Fruit fly (Drosophila melanogaster) whole organism, embryonic: ENCODE data around the gene GlcAT-P.

Experiments
- ATbp ChIP-seq: fragments of 200-800 bp; sonication (Bioruptor generic); optimal IDR thresholded peaks from 2 replicates; lab custom pipeline; 2017; ENCODE audit warnings: missing biosample characterization, mild to moderate bottlenecking, missing genetic modification characterization, missing genetic modification reagents
- Asciz ChIP-seq: fragments of 200-800 bp; sonication (Bioruptor generic); optimal IDR thresholded peaks from 2 replicates; lab custom pipeline; 2017; ENCODE audit warnings: missing biosample characterization, mild to moderate bottlenecking, missing genetic modification characterization, missing genetic modification reagents
- CG10209 ChIP-seq: fragments of 200-800 bp; sonication (Bioruptor generic); optimal IDR thresholded peaks from 3 replicates; lab custom pipeline; 2017; ENCODE audit warnings: missing biosample characterization, mild to moderate bottlenecking, missing genetic modification characterization, missing genetic modification reagents
- CG10321 ChIP-seq: fragments of 200-800 bp; sonication (Bioruptor generic); IDR thresholded peaks from 2 replicates; pipeline ENCODE4 v1.3.6; 2022; ENCODE audit warnings: missing biosample characterization, missing genetic modification characterization
- CG11085 ChIP-seq: fragments of 200-800 bp; sonication (Bioruptor generic); IDR thresholded peaks from 2 replicates; pipeline ENCODE4 v1.3.6; 2022; ENCODE audit warnings: missing biosample characterization, missing genetic modification characterization
- CG12391 ChIP-seq: fragments of 200-800 bp; sonication (Bioruptor generic); optimal IDR thresholded peaks from 3 replicates; lab custom pipeline; 2018; ENCODE audit warnings: missing biosample characterization, mild to moderate bottlenecking, missing genetic modification characterization, moderate library complexity
- CG12659 ChIP-seq: fragments of 200-800 bp; sonication (Bioruptor generic); optimal IDR thresholded peaks from 3 replicates; lab custom pipeline; 2017; ENCODE audit warnings: mild to moderate bottlenecking, missing biosample characterization, missing genetic modification reagents, missing genetic modification characterization
- CG13894 ChIP-seq: fragments of 200-800 bp; sonication (Bioruptor generic); optimal IDR thresholded peaks from 3 replicates; lab custom pipeline; 2018; ENCODE audit warnings: missing biosample characterization, mild to moderate bottlenecking, missing genetic modification characterization, moderate library complexity
- CG14860 ChIP-seq: fragments of 200-800 bp; sonication (Bioruptor generic); IDR thresholded peaks from 3 replicates; pipeline ENCODE4 v1.3.6; 2022; ENCODE audit warnings: missing biosample characterization, missing genetic modification characterization; ENCODE audit not compliant: partially characterized antibody
- CG15011 ChIP-seq: fragments of 200-800 bp; sonication (Bioruptor generic); optimal IDR thresholded peaks from 3 replicates; lab custom pipeline; 2018; ENCODE audit warnings: missing biosample characterization, mild to moderate bottlenecking, missing genetic modification characterization
- CG32772 ChIP-seq: fragments of 200-800 bp; sonication (Bioruptor generic); IDR thresholded peaks from 2 replicates; pipeline ENCODE4 v1.3.6; 2022; ENCODE audit warnings: missing biosample characterization, missing genetic modification characterization
- CG4424 ChIP-seq: fragments of 200-800 bp; sonication (Bioruptor generic); optimal IDR thresholded peaks from 3 replicates; lab custom pipeline; 2016; ENCODE audit warnings: missing biosample characterization, missing genetic modification characterization
- CG6689 ChIP-seq: fragments of 200-800 bp; sonication (Bioruptor generic); IDR thresholded peaks from 2 replicates; pipeline ENCODE4 v1.3.6; 2022; ENCODE audit warnings: missing biosample characterization, missing genetic modification characterization
- CG7963 ChIP-seq: fragments of 200-800 bp; sonication (Bioruptor generic); IDR thresholded peaks from 3 replicates; pipeline ENCODE4 v1.3.6; 2022; ENCODE audit warnings: missing biosample characterization, missing genetic modification characterization; ENCODE audit not compliant: partially characterized antibody
- CG8359 ChIP-seq: fragments of 200-800 bp; sonication (Bioruptor generic); optimal IDR thresholded peaks from 2 replicates; lab custom pipeline; 2017; ENCODE audit warnings: missing biosample characterization, mild to moderate bottlenecking, missing genetic modification characterization, borderline replicate concordance
- CG9609 ChIP-seq: fragments of 200-800 bp; sonication (Bioruptor generic); optimal IDR thresholded peaks from 3 replicates; lab custom pipeline; 2016; ENCODE audit warnings: missing biosample characterization, missing genetic modification characterization
- D ChIP-seq, 2 experiments: fragments of 200-800 bp in 1 of 2; fragments of >200 bp in 1 of 2; sonication (Bioruptor generic) in 1 of 2; optimal IDR thresholded peaks; 2 replicates in 1 of 2; 3 replicates in 1 of 2; lab custom pipeline; 2017; ENCODE audit warnings: mild to moderate bottlenecking in 1 of 2, missing biosample characterization in 1 of 2, missing genetic modification characterization in 1 of 2, missing genetic modification reagents in 1 of 2
- Doc2 ChIP-seq: fragments of 200-800 bp; sonication (Bioruptor generic); IDR thresholded peaks from 2 replicates; pipeline ENCODE4 v1.3.6; 2022; ENCODE audit warnings: missing biosample characterization, missing genetic modification characterization
- E2f2 ChIP-seq: fragments of 200-800 bp; sonication (Bioruptor generic); IDR thresholded peaks from 2 replicates; pipeline ENCODE4 v1.3.6; 2022; ENCODE audit warnings: missing biosample characterization, missing genetic modification characterization
- ERR ChIP-seq: fragments of 200-800 bp; sonication (Bioruptor generic); optimal IDR thresholded peaks from 2 replicates; lab custom pipeline; 2016; ENCODE audit warnings: missing biosample characterization, missing genetic modification characterization
- Ets97D ChIP-seq: fragments of 200-800 bp; sonication (Bioruptor generic); optimal IDR thresholded peaks from 3 replicates; lab custom pipeline; 2016; ENCODE audit warnings: missing biosample characterization, missing genetic modification characterization
- Fer1 ChIP-seq: fragments of 200-800 bp; sonication (Bioruptor generic); optimal IDR thresholded peaks from 2 replicates; lab custom pipeline; 2017; ENCODE audit warnings: missing biosample characterization, mild to moderate bottlenecking, missing genetic modification characterization
- Hand ChIP-seq: fragments of 200-800 bp; sonication (Bioruptor generic); optimal IDR thresholded peaks from 2 replicates; lab custom pipeline; 2017; ENCODE audit warnings: mild to moderate bottlenecking, missing biosample characterization, missing genetic modification reagents, missing genetic modification characterization
- HmgZ ChIP-seq: fragments of 200-800 bp; sonication (Bioruptor generic); optimal IDR thresholded peaks from 2 replicates; lab custom pipeline; 2018; ENCODE audit warnings: missing biosample characterization, mild to moderate bottlenecking, missing genetic modification characterization
- Hr51 ChIP-seq, 2 experiments: fragments of 200-800 bp; sonication (Bioruptor generic); optimal IDR thresholded peaks; 2 replicates in 1 of 2; 3 replicates in 1 of 2; lab custom pipeline; 2016 to 2018; ENCODE audit warnings: missing biosample characterization in 2 of 2, missing genetic modification characterization in 2 of 2, mild to moderate bottlenecking in 1 of 2, moderate library complexity in 1 of 2
- Jarid2 ChIP-seq: fragments of 200-800 bp; sonication (Bioruptor generic); optimal IDR thresholded peaks from 3 replicates; lab custom pipeline; 2017; ENCODE audit warnings: mild to moderate bottlenecking, missing biosample characterization, missing genetic modification reagents, missing genetic modification characterization
- MTF-1 ChIP-seq: fragments of 200-800 bp; sonication (Bioruptor generic); optimal IDR thresholded peaks from 2 replicates; lab custom pipeline; 2018; ENCODE audit warnings: missing biosample characterization, mild to moderate bottlenecking, missing genetic modification characterization, borderline replicate concordance
- Meics ChIP-seq: fragments of 200-800 bp; sonication (Bioruptor generic); optimal IDR thresholded peaks from 2 replicates; lab custom pipeline; 2017; ENCODE audit warnings: missing biosample characterization, mild to moderate bottlenecking, missing genetic modification characterization
- NK7.1 ChIP-seq: fragments of 200-800 bp; sonication (Bioruptor generic); optimal IDR thresholded peaks from 3 replicates; lab custom pipeline; 2016; ENCODE audit warnings: missing biosample characterization, missing genetic modification characterization
- PHDP ChIP-seq: fragments of 200-800 bp; sonication (Bioruptor generic); optimal IDR thresholded peaks from 3 replicates; lab custom pipeline; 2018; ENCODE audit warnings: missing biosample characterization, mild to moderate bottlenecking, missing genetic modification characterization, moderate library complexity
- Poxn ChIP-seq: fragments of 200-800 bp; sonication (Bioruptor generic); IDR thresholded peaks from 2 replicates; pipeline ENCODE4 v1.3.6; 2022; ENCODE audit warnings: missing biosample characterization, missing genetic modification characterization
- Sox100B ChIP-seq: fragments of 200-800 bp; sonication (Bioruptor generic); optimal IDR thresholded peaks from 3 replicates; lab custom pipeline; 2018; ENCODE audit warnings: missing biosample characterization, mild to moderate bottlenecking, missing genetic modification characterization
- Stat92E ChIP-seq, 3 experiments: fragments of >200 bp in 2 of 3; fragments of 200-800 bp in 1 of 3; sonication (Bioruptor generic) in 1 of 3; optimal IDR thresholded peaks; 2 replicates each; lab custom pipeline; 2017 to 2019; ENCODE audit warnings: missing biosample characterization in 3 of 3, missing genetic modification characterization in 3 of 3, mild to moderate bottlenecking in 1 of 3, moderate library complexity in 1 of 3
- bbx ChIP-seq: fragments of 200-800 bp; sonication (Bioruptor generic); IDR thresholded peaks from 2 replicates; pipeline ENCODE4 v1.3.6; 2022; ENCODE audit warnings: missing biosample characterization, missing genetic modification characterization; ENCODE audit not compliant: partially characterized antibody
- cas ChIP-seq: fragments of 200-800 bp; sonication (Bioruptor generic); IDR thresholded peaks from 2 replicates; pipeline ENCODE4 v1.3.6; 2022; ENCODE audit warnings: missing biosample characterization, missing genetic modification characterization
- dimm ChIP-seq: fragments of 200-800 bp; sonication (Bioruptor generic); IDR thresholded peaks from 2 replicates; pipeline ENCODE4 v1.3.6; 2022; ENCODE audit warnings: missing biosample characterization, missing genetic modification characterization
- esg ChIP-seq: fragments of 200-800 bp; sonication (Bioruptor generic); conservative IDR thresholded peaks from 2 replicates; pipeline ENCODE4 v1.3.6; 2022; ENCODE audit warnings: missing biosample characterization, missing genetic modification characterization
- grn ChIP-seq: fragments of 200-800 bp; sonication (Bioruptor generic); optimal IDR thresholded peaks from 3 replicates; lab custom pipeline; 2017; ENCODE audit warnings: missing biosample characterization, missing genetic modification characterization
- her ChIP-seq: fragments of 200-800 bp; sonication (Bioruptor generic); optimal IDR thresholded peaks from 2 replicates; lab custom pipeline; 2016; ENCODE audit warnings: missing biosample characterization, missing genetic modification characterization
- mld ChIP-seq: fragments of 200-800 bp; sonication (Bioruptor generic); IDR thresholded peaks from 3 replicates; pipeline ENCODE4 v1.3.6; 2022; ENCODE audit warnings: missing biosample characterization, missing genetic modification characterization; ENCODE audit not compliant: partially characterized antibody
- nerfin-1 ChIP-seq: fragments of 200-800 bp; sonication (Bioruptor generic); optimal IDR thresholded peaks from 3 replicates; lab custom pipeline; 2019; ENCODE audit warnings: missing biosample characterization, mild to moderate bottlenecking, missing genetic modification characterization, moderate library complexity
- pan ChIP-seq, 4 experiments: fragments of >200 bp in 3 of 4; fragments of 200-800 bp in 1 of 4; sonication (Bioruptor generic) in 1 of 4; optimal IDR thresholded peaks in 3 of 4; IDR thresholded peaks in 1 of 4; 2 replicates each; pipeline versions ENCODE4 v1.3.6 to Lab custom; 2017 to 2022; ENCODE audit warnings: missing biosample characterization in 2 of 4, missing genetic modification characterization in 2 of 4, mixed read lengths in 1 of 4
- seq ChIP-seq: fragments of 200-800 bp; sonication (Bioruptor generic); IDR thresholded peaks from 2 replicates; pipeline ENCODE4 v1.3.6; 2022; ENCODE audit warnings: missing biosample characterization, missing genetic modification characterization
- tin ChIP-seq: fragments of 200-800 bp; sonication (Bioruptor generic); optimal IDR thresholded peaks from 3 replicates; lab custom pipeline; 2016; ENCODE audit warnings: missing biosample characterization, missing genetic modification characterization
- tll ChIP-seq, 2 experiments: fragments of 200-800 bp in 1 of 2; fragments of >200 bp in 1 of 2; sonication (Bioruptor generic) in 1 of 2; optimal IDR thresholded peaks; 2 replicates each; lab custom pipeline; 2017 to 2019; ENCODE audit warnings: missing biosample characterization in 2 of 2, missing genetic modification characterization in 2 of 2, mild to moderate bottlenecking in 1 of 2, moderate library complexity in 1 of 2
- wdn ChIP-seq: fragments of 200-800 bp; sonication (Bioruptor generic); IDR thresholded peaks from 2 replicates; pipeline ENCODE4 v1.3.6; 2022; ENCODE audit warnings: missing biosample characterization, missing genetic modification characterization

Gene GlcAT-P

dm6 chr3L:11148478-11149251, 48.7 kb downstream of the GlcAT-P start (continued):
- TF ChIP-seq D (optimal IDR thresholded peaks at IDR 0.05; lab: Kevin White, UChicago) (no peak), D (GFP tag; optimal IDR thresholded peaks at IDR 0.05; lab: Kevin White, UChicago) (peak; percentile 48), Poxn (GFP tag; lab: Robert Waterston, UW) (no peak), Fer1 (no peak), cas (GFP tag; lab: Robert Waterston, UW) (no peak), CG8359 (GFP tag; lab: Kevin White, UChicago) (peak; percentile 15), CG15011 (GFP tag; lab: Kevin White, UChicago) (no peak), seq (GFP tag; lab: Robert Waterston, UW) (0 out of 2 replicates have a peak, but pooled peaks have one; percentile 9), grn (no peak), HmgZ (no peak), Hr51 (GFP tag; optimal IDR thresholded peaks at IDR 0.05; lab: Kevin White, UChicago) (peak in 1 of 2 experiments; percentile 65), Jarid2 (GFP tag; lab: Kevin White, UChicago) (no peak), wdn (GFP tag; lab: Robert Waterston, UW) (no peak), E2f2 (no peak), Ets97D (GFP tag; lab: Kevin White, UChicago) (no peak), CG4424 (GFP tag; lab: Kevin White, UChicago) (peak; percentile 47), CG9609 (GFP tag; lab: Kevin White, UChicago) (no peak), Doc2 (no peak), CG12391 (tag; lab: Kevin White, UChicago) (no peak), bbx (no peak), mld (GFP tag; lab: Robert Waterston, UW) (no peak), CG14860 (GFP tag; lab: Robert Waterston, UW) (no peak), her (GFP tag; lab: Kevin White, UChicago) (no peak), tll (GFP tag; optimal IDR thresholded peaks at IDR 0.05; lab: Kevin White, UChicago) (no peak), MTF-1 (GFP tag; lab: Kevin White, UChicago) (peak; percentile 2), NK7.1 (GFP tag; lab: Kevin White, UChicago) (no peak), CG13894 (tag; lab: Kevin White, UChicago) (no peak), Hand (GFP tag; lab: Kevin White, UChicago) (no peak), ERR (GFP tag; lab: Kevin White, UChicago) (no peak), CG12659 (GFP tag; lab: Kevin White, UChicago) (peak; percentile 9), pan (optimal IDR thresholded peaks at IDR 0.05; lab: Kevin White, UChicago) (no peak), pan (GFP tag; optimal IDR thresholded peaks at IDR 0.05 in 1 of 2, IDR thresholded peaks at IDR 0.05 in 1 of 2) (peak in 1 of 2 experiments; percentile 52), PHDP (tag; lab: Kevin White, UChicago) (peak; percentile 38), CG10321 (GFP tag; lab: Robert Waterston, UW) (no peak), tin (GFP tag; lab: Kevin White, UChicago) (peak; percentile 25), Asciz (GFP tag; lab: Kevin White, UChicago) (peak; percentile 52), CG6689 (peak; percentile 57; the same call in 1 of the 2 replicates), nerfin-1 (tag; lab: Kevin White, UChicago) (no peak), CG10209 (GFP tag; lab: Kevin White, UChicago) (peak; percentile 18), Stat92E (GFP tag; optimal IDR thresholded peaks at IDR 0.05; lab: Kevin White, UChicago) (no peak), CG7963 (GFP tag; lab: Robert Waterston, UW) (no peak), Sox100B (GFP tag; lab: Kevin White, UChicago) (peak; percentile 63), CG11085 (GFP tag; lab: Robert Waterston, UW) (no peak), CG32772 (GFP tag; lab: Robert Waterston, UW) (peak; percentile 40; the same call in 1 of the 2 replicates), esg (GFP tag; lab: Robert Waterston, UW) (peak; percentile 16; the same call in 1 of the 2 replicates), dimm (GFP tag; lab: Robert Waterston, UW) (no peak), Meics (GFP tag; lab: Kevin White, UChicago) (peak; percentile 26), ATbp (GFP tag; lab: Kevin White, UChicago) (peak; percentile 41)
